Worm (Caenorhabditis elegans): ENCODE data around the gene rpl-15.

rpl-15 gene

DNA sequence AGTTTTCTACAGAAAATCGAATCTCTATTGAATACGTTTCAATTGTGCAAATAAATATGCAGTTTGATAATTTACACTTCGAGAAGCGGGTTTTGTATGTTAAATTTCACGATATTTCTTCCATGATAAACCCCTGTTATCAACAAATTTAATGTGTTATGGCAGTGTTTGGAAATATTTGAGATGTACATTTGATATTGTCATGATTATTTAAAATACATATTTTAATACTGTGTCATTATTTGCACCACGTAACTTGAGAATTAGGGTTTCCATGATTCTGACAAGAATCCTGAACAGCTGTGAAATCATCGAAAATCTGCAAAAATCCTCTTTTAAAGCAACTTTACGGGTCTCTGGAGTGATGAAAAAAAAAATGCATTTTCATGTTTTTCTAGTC, 16.1 kb upstream of the rpl-15 start, which contains the start of gene K11H12.11:
Gene K11H12.11, minus strand, starts transcription at position 101 of the 400 bp plus-strand sequence.
- TF ChIP-seq ets-4 (tag; optimal IDR thresholded peaks at IDR 0.05): no peak
- no peak for TF ChIP-seq unc-3 (GFP tag; conservative IDR thresholded peaks at IDR 0.05)
- no peak for TF ChIP-seq unc-3 (tag; optimal IDR thresholded peaks at IDR 0.05)
- TF ChIP-seq dve-1 (tag; optimal IDR thresholded peaks at IDR 0.05): no peak
- TF ChIP-seq sox-4 (tag; optimal IDR thresholded peaks at IDR 0.05): no peak
- no peak for TF ChIP-seq fkh-6 (tag; optimal IDR thresholded peaks at IDR 0.05)
- TF ChIP-seq tbx-2 (tag; optimal IDR thresholded peaks at IDR 0.05): no peak
- no peak for TF ChIP-seq pat-9 (tag; optimal IDR thresholded peaks at IDR 0.05)
- TF ChIP-seq sox-2 (GFP tag; IDR thresholded peaks at IDR 0.05): no peak
- no peak for TF ChIP-seq ceh-48 (tag; optimal IDR thresholded peaks at IDR 0.05)
- TF ChIP-seq pros-1 (tag; optimal IDR thresholded peaks at IDR 0.05): no peak
- TF ChIP-seq madf-2 (tag; optimal IDR thresholded peaks at IDR 0.05): no peak

- no peak for TF ChIP-seq ahr-1 (tag; optimal IDR thresholded peaks at IDR 0.05)
- TF ChIP-seq ceh-48 (tag; optimal IDR thresholded peaks at IDR 0.05): no peak
- no peak for TF ChIP-seq madf-2 (tag; optimal IDR thresholded peaks at IDR 0.05)
- no peak for TF ChIP-seq K09A11.1 (tag; optimal IDR thresholded peaks at IDR 0.05; ENCODE audit: insufficient read depth)
- TF ChIP-seq ref-2 (tag; optimal IDR thresholded peaks at IDR 0.05): no peak
- TF ChIP-seq ceh-19 (GFP tag; optimal IDR thresholded peaks at IDR 0.05): no peak
Measured at ce11 chrIV:666991-667390, 12.6 kb upstream of the rpl-15 start, which contains the start of gene K11H12.6. Gene K11H12.6 (plus strand): TSS chrIV:667291.

DNA sequence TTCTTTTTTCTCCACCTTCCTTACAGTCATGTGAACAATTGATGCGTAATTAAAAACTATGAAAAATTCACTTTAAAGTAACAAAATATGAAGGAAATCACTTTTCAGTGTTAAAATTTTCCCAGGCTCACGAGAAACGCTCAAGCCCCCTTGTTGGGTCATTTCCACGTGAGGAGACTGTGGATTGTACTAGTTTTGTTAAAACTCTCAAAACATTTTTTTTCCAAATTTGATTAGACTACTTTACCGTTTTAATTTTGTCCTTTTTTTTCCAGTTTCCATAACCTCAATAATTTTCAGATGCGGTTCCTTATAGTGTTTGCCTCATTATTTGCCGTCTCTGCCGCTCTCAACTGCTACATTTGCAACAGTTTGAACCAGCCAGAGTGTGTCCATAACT, 10.8 kb upstream of the rpl-15 start, which contains the start of gene K11H12.7:
Gene K11H12.7, plus strand, starts transcription at position 301 of the 400 bp plus-strand sequence.
- TF ChIP-seq ceh-19 (GFP tag; optimal IDR thresholded peaks at IDR 0.05): no peak
- TF ChIP-seq ttx-3 (tag; optimal IDR thresholded peaks at IDR 0.05): no peak
- TF ChIP-seq hlh-13 (GFP tag; optimal IDR thresholded peaks at IDR 0.05): no peak
- no peak for TF ChIP-seq nhr-232 (tag; optimal IDR thresholded peaks at IDR 0.05)
- no peak for TF ChIP-seq hlh-15 (tag; optimal IDR thresholded peaks at IDR 0.05)
- no peak for TF ChIP-seq ceh-22 (tag; optimal IDR thresholded peaks at IDR 0.05)
- TF ChIP-seq ceh-6 (GFP tag; optimal IDR thresholded peaks at IDR 0.05): no peak
- no peak for TF ChIP-seq C38D4.7 (GFP tag; optimal IDR thresholded peaks at IDR 0.05)
- no peak for TF ChIP-seq fkh-10 (GFP tag; optimal IDR thresholded peaks at IDR 0.05)
- no peak for TF ChIP-seq elt-2 (tag; optimal IDR thresholded peaks at IDR 0.05)
- no peak for TF ChIP-seq ama-1 (optimal IDR thresholded peaks at IDR 0.05)

DNA sequence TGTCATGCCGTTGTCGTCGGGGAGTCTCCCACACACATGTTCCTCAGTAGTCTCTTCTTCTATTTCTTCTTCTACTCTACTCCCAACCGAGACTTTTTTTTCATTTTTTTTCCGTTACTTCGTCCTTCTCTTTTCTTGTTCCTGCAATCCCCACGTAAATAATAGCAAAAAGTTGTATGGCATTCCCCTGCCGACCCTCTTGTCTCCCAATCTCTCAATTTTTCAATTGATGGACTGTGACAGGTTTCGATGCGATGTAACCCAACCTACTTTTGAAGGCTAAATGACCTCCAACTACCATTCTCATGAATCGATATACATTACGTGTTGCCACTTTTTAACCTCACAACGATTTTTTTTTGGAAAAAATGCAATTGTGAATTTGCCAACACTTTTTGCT, 9.7 kb upstream of the rpl-15 start:
- no peak for TF ChIP-seq unc-42 (tag; optimal IDR thresholded peaks at IDR 0.05)
- peak; percentile 41 for TF ChIP-seq unc-55 (GFP tag; optimal IDR thresholded peaks at IDR 0.05)
- no peak for TF ChIP-seq madf-2 (tag; optimal IDR thresholded peaks at IDR 0.05)
- TF ChIP-seq C38D4.7 (GFP tag; optimal IDR thresholded peaks at IDR 0.05): no peak

- no peak for TF ChIP-seq ceh-30 (tag; optimal IDR thresholded peaks at IDR 0.05)
- no peak for TF ChIP-seq unc-42 (tag; optimal IDR thresholded peaks at IDR 0.05)
- TF ChIP-seq ceh-34 (tag; optimal IDR thresholded peaks at IDR 0.05): no peak
- TF ChIP-seq unc-55 (GFP tag; optimal IDR thresholded peaks at IDR 0.05): peak; percentile 68
- no peak for TF ChIP-seq mec-3 (tag; optimal IDR thresholded peaks at IDR 0.05; ENCODE audit: borderline replicate concordance)
Measured at ce11 chrIV:661623-662022, 7.2 kb upstream of the rpl-15 start.

ce11 chrIV:659585-659984, 5.2 kb upstream of the rpl-15 start:
- TF ChIP-seq ztf-16 (tag; optimal IDR thresholded peaks at IDR 0.05): no peak
- peak; percentile 12 for TF ChIP-seq ceh-18 (tag; optimal IDR thresholded peaks at IDR 0.05)
- no peak for TF ChIP-seq gmeb-2 (tag; optimal IDR thresholded peaks at IDR 0.05)
- no peak for TF ChIP-seq K09A11.1 (tag; optimal IDR thresholded peaks at IDR 0.05; ENCODE audit: insufficient read depth)
- no peak for TF ChIP-seq mec-3 (tag; optimal IDR thresholded peaks at IDR 0.05; ENCODE audit: borderline replicate concordance)
- TF ChIP-seq ref-2 (tag; optimal IDR thresholded peaks at IDR 0.05): no peak
- TF ChIP-seq ama-1 (optimal IDR thresholded peaks at IDR 0.05): no peak
- no peak for TF ChIP-seq hlh-30 (tag; optimal IDR thresholded peaks at IDR 0.05; ENCODE audit: insufficient read depth)
- TF ChIP-seq unc-42 (tag; optimal IDR thresholded peaks at IDR 0.05): peak; percentile 67
- no peak for TF ChIP-seq ceh-48 (tag; optimal IDR thresholded peaks at IDR 0.05)
- no peak for TF ChIP-seq pros-1 (tag; optimal IDR thresholded peaks at IDR 0.05)
- TF ChIP-seq fkh-10 (GFP tag; optimal IDR thresholded peaks at IDR 0.05): no peak
